Worm (Caenorhabditis elegans) whole organism, young adult: ENCODE data around the gene bgal-2.

Source experiments
- F10E7.11 ChIP-seq: sonication (generic microtip); optimal IDR thresholded peaks from 2 replicates; lab custom pipeline; 2017; ENCODE audit warnings: mild to moderate bottlenecking, missing genetic modification characterization, moderate library complexity, missing compliant biosample characterization
- ama-1 ChIP-seq, 3 experiments: fragments of 150-350 bp in 1 of 3; sonication (generic microtip) in 2 of 3; optimal IDR thresholded peaks; 2 replicates each; lab custom pipeline; 2014 to 2018; ENCODE audit warnings: missing biosample characterization in 2 of 3, missing genetic modification characterization in 2 of 3, missing genetic modification reagents in 2 of 3
- chd-7 ChIP-seq: sonication (generic microtip); optimal IDR thresholded peaks from 2 replicates; lab custom pipeline; 2016; ENCODE audit warnings: mild to moderate bottlenecking, missing genetic modification characterization, moderate library complexity, missing compliant biosample characterization
- madf-6 ChIP-seq: fragments of 200-800 bp; sonication (Bioruptor generic); IDR thresholded peaks from 2 replicates; pipeline ENCODE4 v1.3.6; 2022; ENCODE audit warnings: missing genetic modification reagents, missing genetic modification characterization, missing compliant biosample characterization
- unc-62 ChIP-seq: fragments of 150-350 bp; optimal IDR thresholded peaks from 2 replicates; lab custom pipeline; 2014; ENCODE audit warnings: missing biosample characterization, missing genetic modification reagents, missing genetic modification characterization

- TF ChIP-seq unc-62 (GFP tag; lab: Kevin White, UChicago) (no peak), F10E7.11 (no peak), chd-7 (no peak), ama-1 (optimal IDR thresholded peaks at IDR 0.05; lab: Kevin White, UChicago) (no peak), ama-1 (GFP tag; optimal IDR thresholded peaks at IDR 0.05; lab: Kevin White, UChicago) (no peak), madf-6 (no peak)
Observed at ce11 chrX:6805427-6805826, 21.2 kb downstream of the bgal-2 start.
